Fruit fly (Drosophila melanogaster) whole organism, adult: ENCODE data around the gene klar.

Source experiments
- CG11617 ChIP-seq: fragments of 200-800 bp; sonication (Bioruptor generic); optimal IDR thresholded peaks from 2 replicates; lab custom pipeline; 2017; ENCODE audit warnings: mild to moderate bottlenecking, missing biosample characterization, missing genetic modification reagents, missing genetic modification characterization
- CG12768 ChIP-seq: fragments of 200-800 bp; sonication (Bioruptor generic); optimal IDR thresholded peaks from 2 replicates; lab custom pipeline; 2017; ENCODE audit warnings: missing biosample characterization, missing genetic modification characterization, mild to moderate bottlenecking, moderate library complexity, missing genetic modification reagents
- CG14711 ChIP-seq: fragments of 200-800 bp; sonication (Bioruptor generic); optimal IDR thresholded peaks from 2 replicates; lab custom pipeline; 2018; ENCODE audit warnings: missing biosample characterization, mild to moderate bottlenecking, missing genetic modification characterization, moderate library complexity
- CG1620 ChIP-seq: fragments of 200-800 bp; sonication (Bioruptor generic); optimal IDR thresholded peaks from 2 replicates; lab custom pipeline; 2016; ENCODE audit warnings: missing biosample characterization, missing genetic modification characterization
- CG33017 ChIP-seq: fragments of 200-800 bp; sonication (Bioruptor generic); optimal IDR thresholded peaks from 2 replicates; lab custom pipeline; 2018; ENCODE audit warnings: missing biosample characterization, mild to moderate bottlenecking, missing genetic modification characterization, moderate library complexity
- CG5204 ChIP-seq: fragments of 200-800 bp; sonication (Bioruptor generic); optimal IDR thresholded peaks from 2 replicates; lab custom pipeline; 2016; ENCODE audit warnings: missing biosample characterization, missing genetic modification characterization
- CG7045 ChIP-seq: fragments of 200-800 bp; sonication (Bioruptor generic); optimal IDR thresholded peaks from 2 replicates; lab custom pipeline; 2017; ENCODE audit warnings: missing biosample characterization, mild to moderate bottlenecking, missing genetic modification characterization
- CG7101 ChIP-seq: fragments of 200-800 bp; sonication (Bioruptor generic); optimal IDR thresholded peaks from 2 replicates; lab custom pipeline; 2018; ENCODE audit warnings: missing biosample characterization, mild to moderate bottlenecking, missing genetic modification characterization, moderate library complexity
- Clk ChIP-seq: fragments of 200-800 bp; sonication (Bioruptor generic); optimal IDR thresholded peaks from 2 replicates; lab custom pipeline; 2017; ENCODE audit warnings: missing biosample characterization, missing genetic modification characterization
- Crg-1 ChIP-seq: fragments of 200-800 bp; sonication (Bioruptor generic); optimal IDR thresholded peaks from 2 replicates; lab custom pipeline; 2016; ENCODE audit warnings: missing biosample characterization, missing genetic modification characterization
- Hr96 ChIP-seq: fragments of 200-800 bp; sonication (Bioruptor generic); optimal IDR thresholded peaks from 2 replicates; lab custom pipeline; 2016; ENCODE audit warnings: missing biosample characterization, missing genetic modification characterization
- Mnt ChIP-seq: fragments of 200-800 bp; sonication (Bioruptor generic); optimal IDR thresholded peaks from 2 replicates; lab custom pipeline; 2016; ENCODE audit warnings: missing biosample characterization, mild to moderate bottlenecking, missing genetic modification characterization
- bab1 ChIP-seq: fragments of 200-800 bp; sonication (Bioruptor generic); optimal IDR thresholded peaks from 3 replicates; lab custom pipeline; 2019; ENCODE audit warnings: missing biosample characterization, mild to moderate bottlenecking, missing genetic modification characterization, moderate library complexity
- cic ChIP-seq: fragments of 200-800 bp; sonication (Bioruptor generic); optimal IDR thresholded peaks from 2 replicates; lab custom pipeline; 2017; ENCODE audit warnings: missing biosample characterization, mild to moderate bottlenecking, missing genetic modification characterization, moderate library complexity
- cnc ChIP-seq, 2 experiments: fragments of >200 bp; optimal IDR thresholded peaks; 2 replicates each; lab custom pipeline; 2017
- kay ChIP-seq: fragments of 200-800 bp; sonication (Bioruptor generic); peaks from one replicate; lab custom pipeline; 2016; ENCODE audit warnings: missing biosample characterization, missing genetic modification characterization, borderline replicate concordance
- ovo ChIP-seq: fragments of 200-800 bp; sonication (Bioruptor generic); optimal IDR thresholded peaks from 2 replicates; lab custom pipeline; 2016; ENCODE audit warnings: missing biosample characterization, missing genetic modification characterization
- pad ChIP-seq: fragments of 200-800 bp; sonication (Bioruptor generic); optimal IDR thresholded peaks from 3 replicates; lab custom pipeline; 2017; ENCODE audit warnings: missing biosample characterization, missing genetic modification characterization, mild to moderate bottlenecking, moderate library complexity, missing genetic modification reagents
- tj ChIP-seq: fragments of 200-800 bp; sonication (Bioruptor generic); optimal IDR thresholded peaks from 3 replicates; lab custom pipeline; 2017; ENCODE audit warnings: missing biosample characterization, mild to moderate bottlenecking, missing genetic modification characterization, moderate library complexity
- toe ChIP-seq: fragments of 200-800 bp; sonication (Bioruptor generic); optimal IDR thresholded peaks from 2 replicates; lab custom pipeline; 2016; ENCODE audit warnings: missing biosample characterization, missing genetic modification characterization

The klar gene

DNA sequence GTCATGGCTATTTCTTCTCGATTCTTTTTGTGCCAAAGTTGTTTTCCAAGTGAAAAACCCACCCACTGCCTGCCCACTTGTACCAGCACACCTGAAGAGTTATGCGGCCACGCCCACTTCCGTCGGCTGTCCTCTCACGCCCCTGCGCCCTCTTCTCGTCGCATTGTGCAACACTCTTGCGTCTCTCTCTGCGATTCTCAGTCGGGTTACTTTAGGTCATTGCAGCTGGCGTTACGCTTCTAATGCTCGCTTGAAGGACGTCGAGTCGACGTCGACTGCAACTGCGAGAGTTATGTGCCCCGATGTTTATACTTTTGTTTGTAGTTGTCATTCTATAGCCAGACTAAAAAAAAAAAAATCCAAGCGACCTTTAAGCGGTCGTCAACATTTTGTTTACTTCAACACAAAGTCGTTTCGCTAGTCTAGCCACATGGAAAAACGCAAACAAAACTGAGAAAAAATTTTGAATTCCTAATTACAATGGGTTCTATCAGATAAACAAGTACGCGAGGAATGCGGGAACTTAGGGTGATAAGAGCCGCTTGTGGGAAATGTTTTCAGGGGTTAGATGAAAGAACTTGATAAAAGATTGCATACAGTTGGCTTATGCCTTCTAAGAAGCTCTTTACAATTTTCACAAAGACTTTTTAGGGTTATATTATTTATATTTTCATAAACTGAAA is 21.5 kb upstream of the klar start:
- TF ChIP-seq CG5204 (GFP tag; lab: Kevin White, UChicago) (no peak), pad (GFP tag; lab: Kevin White, UChicago) (no peak), kay (GFP tag; lab: Kevin White, UChicago) (no peak)

DNA sequence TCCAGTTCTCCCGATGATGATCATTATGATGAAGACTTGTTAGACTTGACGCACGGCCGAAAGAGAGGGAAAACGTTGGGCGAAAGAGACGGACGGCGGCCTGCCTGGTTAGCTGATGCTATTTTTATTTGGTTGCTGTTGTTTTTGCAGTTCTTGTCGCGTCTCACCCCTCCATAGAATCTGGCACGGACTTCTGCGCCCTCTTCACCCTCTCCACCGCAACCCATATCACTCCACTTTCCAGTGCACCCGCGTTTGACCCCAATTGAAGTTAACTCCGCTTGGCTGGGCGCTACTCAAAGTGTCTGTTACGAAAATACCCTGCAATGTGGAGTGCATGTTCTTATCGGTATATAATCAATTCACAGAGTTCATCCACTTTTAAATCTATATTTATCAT is 20.7 kb upstream of the klar start:
- TF ChIP-seq bab1 (GFP tag; lab: Kevin White, UChicago) (no peak), toe (GFP tag; lab: Kevin White, UChicago) (no peak), tj (GFP tag; lab: Kevin White, UChicago) (no peak), Clk (no peak), Hr96 (GFP tag; lab: Kevin White, UChicago) (no peak), CG1620 (GFP tag; lab: Kevin White, UChicago) (no peak), CG33017 (tag; lab: Kevin White, UChicago) (no peak), cnc (optimal IDR thresholded peaks at IDR 0.05; lab: Kevin White, UChicago) (no peak), CG7101 (tag; lab: Kevin White, UChicago) (no peak), ovo (GFP tag; lab: Kevin White, UChicago) (no peak), kay (GFP tag; lab: Kevin White, UChicago) (no peak), Mnt (no peak), CG12768 (no peak), Crg-1 (GFP tag; lab: Kevin White, UChicago) (no peak)

DNA sequence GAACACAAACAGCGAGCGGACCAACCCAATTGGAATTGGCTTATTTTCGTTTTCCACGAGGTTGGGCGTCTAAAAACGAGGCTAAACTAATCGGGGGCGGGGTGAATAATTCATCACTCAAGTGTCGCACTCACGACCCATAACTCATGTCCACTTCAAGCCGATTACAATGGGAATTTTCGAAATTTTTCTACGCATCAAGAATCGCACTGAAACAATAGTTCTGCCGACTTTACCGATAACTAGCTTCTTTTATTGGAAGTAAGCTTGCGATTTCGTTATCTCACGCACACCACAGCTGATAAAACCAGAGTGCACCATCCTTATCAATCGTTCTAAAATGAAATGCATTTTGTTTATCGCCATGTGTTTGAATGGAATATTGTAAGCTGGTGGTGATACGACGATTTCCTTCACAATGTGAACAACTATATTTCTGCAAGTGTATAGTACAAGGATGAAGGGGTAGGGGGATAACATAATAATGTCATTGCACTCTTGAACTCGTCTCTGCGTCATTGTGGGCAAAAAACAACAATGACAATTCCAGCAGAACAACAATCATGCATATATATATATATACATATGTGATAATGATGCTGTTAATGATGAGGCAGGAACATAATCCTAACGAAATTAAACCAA is 19.1 kb upstream of the klar start:
- TF ChIP-seq kay (GFP tag; lab: Kevin White, UChicago) (no peak), CG7045 (GFP tag; lab: Kevin White, UChicago) (no peak), CG11617 (no peak), tj (GFP tag; lab: Kevin White, UChicago) (no peak), CG5204 (GFP tag; lab: Kevin White, UChicago) (no peak), CG1620 (GFP tag; lab: Kevin White, UChicago) (no peak), Mnt (peak; percentile 45), ovo (GFP tag; lab: Kevin White, UChicago) (no peak), CG7101 (tag; lab: Kevin White, UChicago) (no peak), CG14711 (tag; lab: Kevin White, UChicago) (no peak), bab1 (GFP tag; lab: Kevin White, UChicago) (no peak), Clk (no peak), CG33017 (tag; lab: Kevin White, UChicago) (no peak), cic (peak; percentile 73), CG12768 (peak; percentile 3), Crg-1 (GFP tag; lab: Kevin White, UChicago) (no peak), toe (GFP tag; lab: Kevin White, UChicago) (no peak), Hr96 (GFP tag; lab: Kevin White, UChicago) (no peak), pad (GFP tag; lab: Kevin White, UChicago) (no peak), cnc (optimal IDR thresholded peaks at IDR 0.05; lab: Kevin White, UChicago) (no peak)

DNA sequence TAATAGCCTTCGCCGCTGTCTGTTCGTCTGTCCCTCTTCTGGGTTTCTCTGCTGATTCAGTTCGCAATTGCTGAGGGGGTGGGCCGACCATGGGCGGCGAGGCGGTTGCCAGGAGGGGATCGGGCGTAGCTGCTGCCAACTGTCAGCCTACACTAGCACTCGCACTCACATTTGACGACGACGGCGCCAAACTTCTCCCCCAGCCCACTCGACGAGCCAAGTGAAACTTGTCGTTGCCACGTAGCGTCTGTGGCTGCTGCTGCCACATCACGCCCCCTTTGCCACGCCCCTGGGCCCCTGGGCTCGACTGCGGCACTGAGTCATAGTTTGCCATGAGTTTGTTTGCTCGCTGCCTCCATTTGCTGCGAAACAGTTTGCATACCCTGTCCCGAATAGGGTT is 16.9 kb upstream of the klar start:
- no peak for TF ChIP-seq bab1 (GFP tag; lab: Kevin White, UChicago)
- TF ChIP-seq CG14711 (tag; lab: Kevin White, UChicago), result peak; percentile 7
- peak; percentile 30 for TF ChIP-seq tj (GFP tag; lab: Kevin White, UChicago)
- no peak for TF ChIP-seq cnc (optimal IDR thresholded peaks at IDR 0.05; lab: Kevin White, UChicago)
- TF ChIP-seq Clk, result no peak
- peak; percentile 31 for TF ChIP-seq Hr96 (GFP tag; lab: Kevin White, UChicago)
- peak; percentile 21 for TF ChIP-seq CG5204 (GFP tag; lab: Kevin White, UChicago)

DNA sequence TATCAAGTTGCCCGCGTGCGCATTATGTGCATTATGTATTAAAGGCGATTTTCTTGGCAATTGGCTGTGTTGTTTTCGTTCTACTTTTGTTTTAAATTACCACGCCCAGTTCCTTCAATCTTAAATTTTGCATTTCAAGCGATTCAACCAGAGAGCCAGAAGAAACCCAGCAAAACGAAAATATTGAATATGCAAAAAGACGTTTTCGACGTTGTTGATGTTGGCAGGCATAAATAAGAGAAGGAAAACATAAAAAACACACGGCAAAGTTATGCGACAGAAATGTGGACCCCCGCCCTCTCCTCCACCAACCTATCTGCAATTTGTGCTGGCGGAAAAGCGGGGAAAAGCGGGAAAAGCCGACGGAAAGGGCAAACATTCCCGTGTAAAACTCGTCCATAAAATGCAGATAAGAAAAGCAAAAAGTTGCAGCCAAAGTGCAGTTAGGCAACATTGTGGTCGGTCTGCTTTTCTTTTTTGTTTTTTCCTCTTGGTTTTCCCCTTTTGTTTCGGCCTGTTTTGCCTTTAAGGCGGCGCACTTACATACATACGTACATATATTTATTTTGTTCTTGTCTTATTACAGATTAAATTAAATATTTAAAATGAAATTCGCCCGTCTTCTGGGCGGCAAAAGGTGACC is 15.6 kb upstream of the klar start:
- TF ChIP-seq kay (GFP tag; lab: Kevin White, UChicago) (no peak), ovo (GFP tag; lab: Kevin White, UChicago) (no peak), tj (GFP tag; lab: Kevin White, UChicago) (peak; percentile 94), Clk (no peak), CG1620 (GFP tag; lab: Kevin White, UChicago) (no peak), toe (GFP tag; lab: Kevin White, UChicago) (no peak)

DNA sequence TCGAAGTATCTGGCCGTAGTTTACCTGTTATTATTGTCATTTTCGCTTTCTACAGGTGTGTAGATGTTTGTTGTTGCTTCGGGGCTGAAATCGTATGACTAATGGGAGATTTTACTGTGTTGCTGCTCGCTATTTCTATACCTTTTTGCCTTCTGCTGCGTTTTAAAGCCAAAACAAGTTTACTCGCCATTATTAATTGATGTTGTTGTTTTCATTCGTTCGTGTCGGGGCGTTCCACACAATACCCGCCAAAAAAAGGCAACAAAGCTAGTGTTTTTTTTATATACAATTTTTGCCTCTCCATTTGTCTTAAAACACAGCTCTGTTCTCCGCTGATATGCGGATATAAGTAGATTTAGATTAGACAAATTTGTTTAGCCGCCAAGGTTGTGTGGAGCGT is 14.9 kb upstream of the klar start:
- TF ChIP-seq bab1 (GFP tag; lab: Kevin White, UChicago) (peak; percentile 18), pad (GFP tag; lab: Kevin White, UChicago) (no peak)
